Worm (Caenorhabditis elegans) whole organism, young adult: Measurements from ENCODE around the gene W08G11.5.

ENCODE experiments used
- Y67H2A.10 ChIP-seq: fragments of 200-800 bp; sonication (Bioruptor generic); conservative IDR thresholded peaks from 2 replicates; pipeline ENCODE4 v1.3.6; 2022; ENCODE audit warnings: missing genetic modification reagents, missing genetic modification characterization, missing compliant biosample characterization
- Y79H2A.3 ChIP-seq: fragments of 200-800 bp; sonication (Bioruptor generic); conservative IDR thresholded peaks from 2 replicates; pipeline ENCODE4 v1.3.6; 2022; ENCODE audit warnings: missing genetic modification reagents, missing genetic modification characterization, missing compliant biosample characterization
- ama-1 ChIP-seq, 3 experiments: fragments of 150-350 bp in 1 of 3; sonication (generic microtip) in 2 of 3; optimal IDR thresholded peaks; 2 replicates each; lab custom pipeline; 2014 to 2018; ENCODE audit warnings: missing biosample characterization in 2 of 3, missing genetic modification characterization in 2 of 3, missing genetic modification reagents in 2 of 3
- ceh-58 ChIP-seq: fragments of 200-800 bp; sonication (Bioruptor generic); IDR thresholded peaks from 2 replicates; pipeline ENCODE4 v1.3.6; 2022; ENCODE audit warnings: missing genetic modification characterization, missing compliant biosample characterization
- lin-26 ChIP-seq: fragments of 200-800 bp; sonication (Bioruptor generic); IDR thresholded peaks from 2 replicates; pipeline ENCODE4 v1.3.6; 2022; ENCODE audit warnings: missing genetic modification reagents, missing genetic modification characterization, missing compliant biosample characterization
- nhr-80 ChIP-seq: sonication (generic microtip); optimal IDR thresholded peaks from 2 replicates; lab custom pipeline; 2016; ENCODE audit warnings: missing genetic modification characterization, missing compliant biosample characterization
- pha-4 ChIP-seq: fragments of 150-350 bp; sonication (generic microtip); optimal IDR thresholded peaks from 2 replicates; lab custom pipeline; 2014; ENCODE audit warnings: missing biosample characterization, missing genetic modification reagents, missing genetic modification characterization
- repo-1 ChIP-seq: sonication (generic microtip); optimal IDR thresholded peaks from 2 replicates; lab custom pipeline; 2017; ENCODE audit warnings: mild to moderate bottlenecking, missing genetic modification characterization, missing compliant biosample characterization
- rpc-1 ChIP-seq, 2 experiments: fragments of 150-350 bp in 1 of 2; sonication (generic microtip) in 1 of 2; optimal IDR thresholded peaks; 2 replicates each; lab custom pipeline; 2014 to 2018; ENCODE audit warnings: missing biosample characterization in 1 of 2, missing genetic modification characterization in 1 of 2, missing genetic modification reagents in 1 of 2, missing genotype in 1 of 2
- snpc-4 ChIP-seq, 5 experiments: fragments of 150-350 bp in 1 of 5; sonication (generic microtip) in 4 of 5; optimal IDR thresholded peaks; 2 replicates each; lab custom pipeline; 2014 to 2018; ENCODE audit warnings: missing genetic modification characterization in 5 of 5, missing biosample characterization in 3 of 5, antibody characterized with exemption in 2 of 5, mild to moderate bottlenecking in 2 of 5, missing compliant biosample characterization in 2 of 5, missing genotype in 2 of 5, moderate library complexity in 2 of 5, missing genetic modification reagents in 1 of 5
- unc-62 ChIP-seq: fragments of 150-350 bp; optimal IDR thresholded peaks from 2 replicates; lab custom pipeline; 2014; ENCODE audit warnings: missing biosample characterization, missing genetic modification reagents, missing genetic modification characterization
- ztf-28 ChIP-seq: fragments of 200-800 bp; sonication (Bioruptor generic); IDR thresholded peaks from 2 replicates; pipeline ENCODE4 v1.3.6; 2022; ENCODE audit warnings: missing genetic modification reagents, missing genetic modification characterization, missing compliant biosample characterization

ce11 chrV:16299834-16300233 lies 46.5 kb downstream of the W08G11.5 start:
- TF ChIP-seq unc-62 (GFP tag; lab: Kevin White, UChicago) = no peak
- no peak for TF ChIP-seq ceh-58 (GFP tag; lab: Robert Waterston, UW)
- no peak for TF ChIP-seq pha-4 (tag; lab: Kevin White, UChicago)
- TF ChIP-seq Y67H2A.10 = no peak
- no peak for TF ChIP-seq repo-1 (tag; lab: Kevin White, UChicago)
- TF ChIP-seq nhr-80 (tag; lab: Kevin White, UChicago) = no peak
- TF ChIP-seq ztf-28 = no peak
- no peak for TF ChIP-seq rpc-1 (optimal IDR thresholded peaks at IDR 0.05; lab: Kevin White, UChicago)
- TF ChIP-seq rpc-1 (tag; optimal IDR thresholded peaks at IDR 0.05; lab: Kevin White, UChicago) = no peak
- TF ChIP-seq ama-1 (optimal IDR thresholded peaks at IDR 0.05; lab: Kevin White, UChicago) = no peak
- no peak for TF ChIP-seq ama-1 (GFP tag; optimal IDR thresholded peaks at IDR 0.05; lab: Kevin White, UChicago)
- no peak for TF ChIP-seq Y79H2A.3
- no peak for TF ChIP-seq lin-26 (GFP tag; lab: Robert Waterston, UW)
- TF ChIP-seq snpc-4 (GFP tag; optimal IDR thresholded peaks at IDR 0.05; lab: Kevin White, UChicago) = no peak
- TF ChIP-seq snpc-4 (tag; optimal IDR thresholded peaks at IDR 0.05; lab: Kevin White, UChicago) = no peak
